Fruit fly (Drosophila melanogaster): ENCODE results near the gene santa-maria.

The santa-maria gene

dm6 chr2L:7494341-7495293, 43.6 kb upstream of the santa-maria start (continued):
- TF ChIP-seq wdn (GFP tag; IDR thresholded peaks at IDR 0.05) (peak; percentile 68), fd3F (GFP tag; optimal IDR thresholded peaks at IDR 0.05) (peak; percentile 24), CG3847 (GFP tag; IDR thresholded peaks at IDR 0.05) (peak; percentile 67), CG4707 (GFP tag; optimal IDR thresholded peaks at IDR 0.05) (no peak), CG43689 (GFP tag; IDR thresholded peaks at IDR 0.05) (no peak), stc (GFP tag; IDR thresholded peaks at IDR 0.05) (no peak), Xrp1 (GFP tag; IDR thresholded peaks at IDR 0.05) (peak; percentile 14; the same call in 1 of the 2 replicates), CG13775 (GFP tag; optimal IDR thresholded peaks at IDR 0.05) (peak; percentile 19), CG10147 (GFP tag; optimal IDR thresholded peaks at IDR 0.05) (peak; percentile 32), sug (tag; optimal IDR thresholded peaks at IDR 0.05) (peak; percentile 39), CG1233 (GFP tag; optimal IDR thresholded peaks at IDR 0.05) (peak; percentile 10), CG14014 (GFP tag; IDR thresholded peaks at IDR 0.05) (peak; percentile 78), disco-r (GFP tag; optimal IDR thresholded peaks at IDR 0.05) (peak; percentile 17), nerfin-1 (tag; optimal IDR thresholded peaks at IDR 0.05) (no peak), CrebB (tag; optimal IDR thresholded peaks at IDR 0.05) (peak; percentile 40), row (GFP tag; IDR thresholded peaks at IDR 0.05) (peak; percentile 81), CoRest (tag; optimal IDR thresholded peaks at IDR 0.05) (peak; percentile 58), CG12299 (tag; optimal IDR thresholded peaks at IDR 0.05) (peak; percentile 14), Ets65A (GFP tag) (peak; percentile 45), lola (GFP tag; optimal IDR thresholded peaks at IDR 0.05) (peak in 1 of 3 experiments; percentile 51), hkb (optimal IDR thresholded peaks at IDR 0.05) (no peak), hkb (GFP tag; IDR thresholded peaks at IDR 0.05) (peak; percentile 68; the same call in 1 of the 2 replicates), CG2120 (GFP tag; optimal IDR thresholded peaks at IDR 0.05) (peak; percentile 87), D19B (GFP tag; optimal IDR thresholded peaks at IDR 0.05) (no peak), dmrt11E (tag; optimal IDR thresholded peaks at IDR 0.05) (peak; percentile 42), NC2β (GFP tag; optimal IDR thresholded peaks at IDR 0.05) (peak; percentile 27), CG10366 (GFP tag; IDR thresholded peaks at IDR 0.05) (peak; percentile 40), dmrt99B (tag; optimal IDR thresholded peaks at IDR 0.05) (peak; percentile 61), Blimp-1 (GFP tag; optimal IDR thresholded peaks at IDR 0.05) (peak; percentile 89), so (GFP tag; IDR thresholded peaks at IDR 0.05) (peak; percentile 20; the same call in 1 of the 3 replicates), sd (tag; optimal IDR thresholded peaks at IDR 0.05) (peak; percentile 95), chn (GFP tag; optimal IDR thresholded peaks at IDR 0.05) (peak; percentile 10), her (GFP tag; optimal IDR thresholded peaks at IDR 0.05) (peak; percentile 52), klu (GFP tag; IDR thresholded peaks at IDR 0.05) (0 out of 2 replicates have a peak, but pooled peaks have one; percentile 29), CG12769 (tag; optimal IDR thresholded peaks at IDR 0.05) (peak; percentile 56), CG12659 (GFP tag; optimal IDR thresholded peaks at IDR 0.05) (peak; percentile 42), rib (GFP tag; IDR thresholded peaks at IDR 0.05) (0 out of 2 replicates have a peak, but pooled peaks have one; percentile 55), CG17385 (GFP tag; optimal IDR thresholded peaks at IDR 0.05) (peak; percentile 58), bsh (GFP tag; optimal IDR thresholded peaks at IDR 0.05) (peak in 1 of 2 experiments; percentile 61), D19A (tag; optimal IDR thresholded peaks at IDR 0.05) (peak; percentile 29), ato (GFP tag; IDR thresholded peaks at IDR 0.05; ENCODE audit: partially characterized antibody) (no peak), CG14667 (GFP tag; IDR thresholded peaks at IDR 0.05) (no peak), Bteb2 (GFP tag; optimal IDR thresholded peaks at IDR 0.05) (peak; percentile 21), CG33557 (GFP tag; optimal IDR thresholded peaks at IDR 0.05) (peak; percentile 48), CG9932 (GFP tag; IDR thresholded peaks at IDR 0.05) (peak; percentile 88), pho (GFP tag; optimal IDR thresholded peaks at IDR 0.05) (peak; percentile 65), CG42726 (GFP tag; IDR thresholded peaks at IDR 0.05; ENCODE audit: partially characterized antibody) (no peak), CG17328 (GFP tag; IDR thresholded peaks at IDR 0.05) (peak; percentile 61; the same call in 1 of the 2 replicates)
